Fruit fly (Drosophila melanogaster): Measurements from ENCODE around the gene TP53INP.

TP53INP gene

DNA sequence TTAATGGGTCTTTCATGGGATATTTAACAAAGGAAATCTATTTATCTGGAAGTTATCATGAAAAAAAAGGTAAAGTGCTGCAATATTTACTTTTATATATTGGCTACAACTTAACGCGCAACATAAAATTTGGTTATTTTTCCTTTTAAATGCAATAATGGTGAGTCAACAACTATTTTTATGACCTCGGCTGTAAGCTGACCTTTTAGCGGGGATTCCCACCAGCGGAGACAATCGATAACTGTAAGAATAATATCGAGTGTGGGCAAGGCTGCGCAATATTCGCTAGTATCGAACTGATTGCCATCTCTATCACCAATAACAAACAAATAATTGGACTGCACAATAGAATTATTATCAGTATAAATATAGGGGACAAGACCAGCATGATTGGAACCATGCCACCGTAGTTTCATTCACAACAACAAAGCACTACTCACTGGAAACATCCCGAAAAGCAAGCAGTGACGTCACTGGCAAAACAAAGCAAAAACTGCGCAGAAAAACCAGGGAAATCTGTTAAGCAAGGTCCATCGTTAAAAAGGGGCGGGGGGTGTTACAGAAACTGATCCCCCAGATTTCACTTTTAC is 3.5 kb upstream of the TP53INP start, which contains the start of gene Syx17 (continued):
- TF ChIP-seq CG17186 (GFP tag; optimal IDR thresholded peaks at IDR 0.05) (peak; percentile 97), wdn (GFP tag; IDR thresholded peaks at IDR 0.05) (0 out of 2 replicates have a peak, but pooled peaks have one; percentile 20), prd (optimal IDR thresholded peaks at IDR 0.05) (no peak), prd (GFP tag; IDR thresholded peaks at IDR 0.05) (peak; percentile 53; the same call in 2 of the 3 replicates), CG8478 (optimal IDR thresholded peaks at IDR 0.05) (no peak), Six4 (GFP tag; optimal IDR thresholded peaks at IDR 0.05) (peak; percentile 55), Elba2 (GFP tag; optimal IDR thresholded peaks at IDR 0.05) (no peak), odd (GFP tag; optimal IDR thresholded peaks at IDR 0.05) (no peak), Dref (GFP tag; IDR thresholded peaks at IDR 0.05) (peak; percentile 99), YL-1 (GFP tag; optimal IDR thresholded peaks at IDR 0.05) (peak; percentile 84), slp2 (GFP tag; optimal IDR thresholded peaks at IDR 0.05) (peak; percentile 39), gt (GFP tag; IDR thresholded peaks at IDR 0.05) (no peak), CG4730 (GFP tag; IDR thresholded peaks at IDR 0.05) (no peak), NC2α (GFP tag; optimal IDR thresholded peaks at IDR 0.05) (peak; percentile 26), Fer2 (tag; optimal IDR thresholded peaks at IDR 0.05) (no peak), ro (GFP tag; IDR thresholded peaks at IDR 0.05) (no peak), Sry-β (GFP tag; optimal IDR thresholded peaks at IDR 0.05) (peak; percentile 35), CG12104 (GFP tag; optimal IDR thresholded peaks at IDR 0.05) (peak; percentile 10), Fer3 (tag; optimal IDR thresholded peaks at IDR 0.05) (peak; percentile 38), Dbx (GFP tag; IDR thresholded peaks at IDR 0.05) (peak; percentile 83; the same call in 2 of the 3 replicates), pzg (GFP tag; optimal IDR thresholded peaks at IDR 0.05) (peak; percentile 91), CG6791 (GFP tag; IDR thresholded peaks at IDR 0.05; ENCODE audit: partially characterized antibody) (peak; percentile 94), Vsx1 (GFP tag; optimal IDR thresholded peaks at IDR 0.05) (peak; percentile 1), CG10654 (GFP tag; optimal IDR thresholded peaks at IDR 0.05) (peak; percentile 38), CG3163 (GFP tag; optimal IDR thresholded peaks at IDR 0.05) (peak; percentile 48), gsb (GFP tag; IDR thresholded peaks at IDR 0.05) (no peak), dm (GFP tag; optimal IDR thresholded peaks at IDR 0.05) (peak; percentile 54), CG11560 (tag; IDR thresholded peaks at IDR 0.05) (peak; percentile 99), CG9437 (GFP tag; optimal IDR thresholded peaks at IDR 0.05) (peak; percentile 41), bsh (GFP tag; optimal IDR thresholded peaks at IDR 0.05) (peak in 1 of 2 experiments; percentile 61), exex (tag; optimal IDR thresholded peaks at IDR 0.05) (peak; percentile 51), TFAM (GFP tag; optimal IDR thresholded peaks at IDR 0.05) (no peak), CG5180 (GFP tag; optimal IDR thresholded peaks at IDR 0.05) (peak; percentile 51), cwo (GFP tag; optimal IDR thresholded peaks at IDR 0.05) (peak; percentile 31), CG13894 (tag; optimal IDR thresholded peaks at IDR 0.05) (peak; percentile 69), Nf-YB (GFP tag; optimal IDR thresholded peaks at IDR 0.05) (peak; percentile 36), CG7372 (GFP tag; IDR thresholded peaks at IDR 0.05) (no peak), bowl (GFP tag; IDR thresholded peaks at IDR 0.05) (no peak), Nf-YA (GFP tag; IDR thresholded peaks at IDR 0.05) (no peak), Sox100B (GFP tag; optimal IDR thresholded peaks at IDR 0.05) (peak; percentile 34), crol (GFP tag; IDR thresholded peaks at IDR 0.05) (peak; percentile 57; the same call in 1 of the 2 replicates), Hr51 (GFP tag; optimal IDR thresholded peaks at IDR 0.05) (peak; percentile 60 to 74), Hmr (GFP tag; optimal IDR thresholded peaks at IDR 0.05) (peak; percentile 72), CG7987 (GFP tag; optimal IDR thresholded peaks at IDR 0.05) (peak; percentile 60), BEAF-32 (GFP tag; optimal IDR thresholded peaks at IDR 0.05) (peak; percentile 94), CG7556 (GFP tag; optimal IDR thresholded peaks at IDR 0.05) (peak; percentile 47), CG7357 (GFP tag; IDR thresholded peaks at IDR 0.05) (no peak), CG6813 (GFP tag; optimal IDR thresholded peaks at IDR 0.05) (peak; percentile 15), abd-A (tag; optimal IDR thresholded peaks at IDR 0.05) (peak; percentile 84), CG6272 (GFP tag; IDR thresholded peaks at IDR 0.05) (peak; percentile 52; the same call in 1 of the 2 replicates)
